Fruit fly (Drosophila melanogaster) S2 (cell line): ENCODE data around the gene CCT2.

Experiments used
- CG8478 ChIP-seq: fragments of >200 bp; optimal IDR thresholded peaks from 2 replicates; lab custom pipeline; 2018
- CTCF ChIP-seq, 2 experiments: fragments of >200 bp; optimal IDR thresholded peaks; 2 replicates each; lab custom pipeline; 2018

The CCT2 gene

dm6 chrX:9120828-9121754 is 31.8 kb downstream of the CCT2 start:
- TF ChIP-seq CTCF (optimal IDR thresholded peaks at IDR 0.05; lab: Kevin White, UChicago) (no peak), CG8478 (no peak)

- TF ChIP-seq CTCF (optimal IDR thresholded peaks at IDR 0.05; lab: Kevin White, UChicago), result no peak
- no peak for TF ChIP-seq CG8478
Measured at dm6 chrX:9122492-9122891, 33.2 kb downstream of the CCT2 start.

dm6 chrX:9127264-9128011 is 38.1 kb downstream of the CCT2 start:
- TF ChIP-seq CG8478 (no peak), CTCF (optimal IDR thresholded peaks at IDR 0.05; lab: Kevin White, UChicago) (no peak)

dm6 chrX:9128012-9128280 is 38.6 kb downstream of the CCT2 start:
- TF ChIP-seq CG8478 (no peak), CTCF (optimal IDR thresholded peaks at IDR 0.05; lab: Kevin White, UChicago) (no peak)

- TF ChIP-seq CTCF (optimal IDR thresholded peaks at IDR 0.05; lab: Kevin White, UChicago) (no peak), CG8478 (no peak)
Measured at dm6 chrX:9129436-9129835, 40.1 kb downstream of the CCT2 start.

- no peak for TF ChIP-seq CTCF (optimal IDR thresholded peaks at IDR 0.05; lab: Kevin White, UChicago)
- TF ChIP-seq CG8478, result no peak
Measured at dm6 chrX:9130243-9130642, 40.9 kb downstream of the CCT2 start.

dm6 chrX:9131523-9131922 is 42.2 kb downstream of the CCT2 start:
- TF ChIP-seq CTCF (optimal IDR thresholded peaks at IDR 0.05; lab: Kevin White, UChicago) (no peak), CG8478 (no peak)

- no peak for TF ChIP-seq CG8478
- no peak for TF ChIP-seq CTCF (optimal IDR thresholded peaks at IDR 0.05; lab: Kevin White, UChicago)
Measured at dm6 chrX:9132589-9133237, 43.4 kb downstream of the CCT2 start.

dm6 chrX:9133577-9134240 is 44.4 kb downstream of the CCT2 start:
- TF ChIP-seq CTCF (optimal IDR thresholded peaks at IDR 0.05; lab: Kevin White, UChicago) (no peak), CG8478 (no peak)

dm6 chrX:9134241-9134849 is 45.0 kb downstream of the CCT2 start:
- no peak for TF ChIP-seq CG8478
- TF ChIP-seq CTCF (optimal IDR thresholded peaks at IDR 0.05; lab: Kevin White, UChicago), result no peak

dm6 chrX:9134922-9135453 is 45.7 kb downstream of the CCT2 start, which contains the start of gene fend:
TSS of gene fend (minus strand) at chrX:9135099.
- no peak for TF ChIP-seq CG8478
- no peak for TF ChIP-seq CTCF (optimal IDR thresholded peaks at IDR 0.05; lab: Kevin White, UChicago)

- TF ChIP-seq CTCF (optimal IDR thresholded peaks at IDR 0.05; lab: Kevin White, UChicago) (no peak), CG8478 (no peak)
Measured at dm6 chrX:9136776-9137550, 47.6 kb downstream of the CCT2 start.

dm6 chrX:9139138-9139537 is 49.8 kb downstream of the CCT2 start:
- TF ChIP-seq CTCF (optimal IDR thresholded peaks at IDR 0.05; lab: Kevin White, UChicago), result no peak
- no peak for TF ChIP-seq CG8478

- TF ChIP-seq CG8478 (no peak), CTCF (optimal IDR thresholded peaks at IDR 0.05; lab: Kevin White, UChicago) (no peak)
Measured at dm6 chrX:9141219-9141618, 51.9 kb downstream of the CCT2 start.
